Worm (Caenorhabditis elegans) whole organism, young adult: ENCODE results near the gene C26B9.6.
A peak's percentile ranks its signal among the peaks of the same experiment; 100 is the strongest.

Source experiments
- B0019.2 ChIP-seq: fragments of 200-800 bp; sonication (Bioruptor generic); conservative IDR thresholded peaks from 2 replicates; pipeline ENCODE4 v1.3.6; 2022; ENCODE audit warnings: missing genetic modification reagents, missing genetic modification characterization, missing compliant biosample characterization
- B0336.3 ChIP-seq: fragments of 200-800 bp; sonication (Bioruptor generic); IDR thresholded peaks from 2 replicates; pipeline ENCODE4 v1.3.6; 2022; ENCODE audit warnings: missing genetic modification characterization, missing compliant biosample characterization
- C17E4.6 ChIP-seq: fragments of 200-800 bp; sonication (Bioruptor generic); IDR thresholded peaks from 2 replicates; pipeline ENCODE4 v1.3.6; 2022; ENCODE audit warnings: missing genetic modification reagents, missing genetic modification characterization, missing compliant biosample characterization
- D2030.7 ChIP-seq: fragments of 200-800 bp; sonication (Bioruptor generic); IDR thresholded peaks from 2 replicates; pipeline ENCODE4 v1.3.6; 2022; ENCODE audit warnings: missing genetic modification reagents, missing genetic modification characterization, missing compliant biosample characterization
- Y95B8A.8 ChIP-seq: fragments of 200-800 bp; sonication (Bioruptor generic); IDR thresholded peaks from 2 replicates; pipeline ENCODE4 v1.3.6; 2022; ENCODE audit warnings: missing genetic modification reagents, missing genetic modification characterization, missing compliant biosample characterization
- akir-1 ChIP-seq: fragments of 200-800 bp; sonication (Bioruptor generic); optimal IDR thresholded peaks from 2 replicates; lab custom pipeline; 2018; ENCODE audit warnings: mild to moderate bottlenecking, missing genetic modification characterization, moderate library complexity, missing compliant biosample characterization
- ama-1 ChIP-seq, 3 experiments: fragments of 150-350 bp in 1 of 3; sonication (generic microtip) in 2 of 3; optimal IDR thresholded peaks; 2 replicates each; lab custom pipeline; 2014 to 2018; ENCODE audit warnings: missing biosample characterization in 2 of 3, missing genetic modification characterization in 2 of 3, missing genetic modification reagents in 2 of 3
- athp-1 ChIP-seq: sonication (generic microtip); optimal IDR thresholded peaks from 2 replicates; lab custom pipeline; 2017; ENCODE audit warnings: mild to moderate bottlenecking, missing genetic modification characterization, missing compliant biosample characterization
- attf-3 ChIP-seq: fragments of 200-800 bp; sonication (Bioruptor generic); conservative IDR thresholded peaks from 2 replicates; pipeline ENCODE4 v1.3.6; 2022; ENCODE audit warnings: missing genetic modification reagents, missing genetic modification characterization, missing compliant biosample characterization
- attf-5 ChIP-seq: fragments of 200-800 bp; sonication (Bioruptor generic); optimal IDR thresholded peaks from 2 replicates; lab custom pipeline; 2018; ENCODE audit warnings: mild to moderate bottlenecking, missing genetic modification characterization, missing compliant biosample characterization
- bed-1 ChIP-seq: fragments of 200-800 bp; sonication (Bioruptor generic); IDR thresholded peaks from 2 replicates; pipeline ENCODE4 v1.3.6; 2022; ENCODE audit warnings: missing genetic modification reagents, missing genetic modification characterization, missing compliant biosample characterization
- cebp-1 ChIP-seq, 2 experiments: fragments of 200-800 bp in 1 of 2; sonication (Bioruptor generic) in 1 of 2; sonication (generic microtip) in 1 of 2; IDR thresholded peaks in 1 of 2; optimal IDR thresholded peaks in 1 of 2; 2 replicates each; pipeline versions ENCODE4 v1.3.6 to Lab custom; 2017 to 2022; ENCODE audit warnings: missing compliant biosample characterization in 2 of 2, missing genetic modification characterization in 2 of 2, mild to moderate bottlenecking in 1 of 2, missing genetic modification reagents in 1 of 2, moderate library complexity in 1 of 2
- ceh-100 ChIP-seq: fragments of 200-800 bp; sonication (Bioruptor generic); IDR thresholded peaks from 2 replicates; pipeline ENCODE4 v1.3.6; 2022; ENCODE audit warnings: missing genetic modification reagents, missing genetic modification characterization, missing compliant biosample characterization
- ceh-79 ChIP-seq: sonication (generic microtip); optimal IDR thresholded peaks from 2 replicates; lab custom pipeline; 2017; ENCODE audit warnings: mild to moderate bottlenecking, missing genetic modification characterization, missing compliant biosample characterization
- ceh-91 ChIP-seq: fragments of 200-800 bp; sonication (Bioruptor generic); IDR thresholded peaks from 2 replicates; pipeline ENCODE4 v1.3.6; 2022; ENCODE audit warnings: missing genetic modification reagents, missing genetic modification characterization, missing compliant biosample characterization
- dpff-1 ChIP-seq: sonication (generic microtip); optimal IDR thresholded peaks from 2 replicates; lab custom pipeline; 2017; ENCODE audit warnings: mild to moderate bottlenecking, missing genetic modification characterization, missing compliant biosample characterization
- hmg-20 ChIP-seq: fragments of 200-800 bp; sonication (Bioruptor generic); IDR thresholded peaks from 2 replicates; pipeline ENCODE4 v1.3.6; 2022; ENCODE audit warnings: missing genetic modification reagents, missing genetic modification characterization, missing compliant biosample characterization
- lin-26 ChIP-seq: fragments of 200-800 bp; sonication (Bioruptor generic); IDR thresholded peaks from 2 replicates; pipeline ENCODE4 v1.3.6; 2022; ENCODE audit warnings: missing genetic modification reagents, missing genetic modification characterization, missing compliant biosample characterization
- lin-35 ChIP-seq, 3 experiments: fragments of 150-350 bp in 2 of 3; sonication (generic microtip) in 1 of 3; optimal IDR thresholded peaks; 2 replicates each; lab custom pipeline; 2014 to 2018; ENCODE audit warnings: missing biosample characterization in 3 of 3, missing genetic modification characterization in 3 of 3, missing genetic modification reagents in 3 of 3
- lin-40 ChIP-seq: sonication (generic microtip); optimal IDR thresholded peaks from 2 replicates; lab custom pipeline; 2016; ENCODE audit warnings: missing genetic modification characterization, mild to moderate bottlenecking, missing compliant biosample characterization, missing genotype, missing genetic modification reagents
- madf-6 ChIP-seq: fragments of 200-800 bp; sonication (Bioruptor generic); IDR thresholded peaks from 2 replicates; pipeline ENCODE4 v1.3.6; 2022; ENCODE audit warnings: missing genetic modification reagents, missing genetic modification characterization, missing compliant biosample characterization
- nfya-2 ChIP-seq: fragments of 200-800 bp; sonication (Bioruptor generic); IDR thresholded peaks from 2 replicates; pipeline ENCODE4 v1.3.6; 2022; ENCODE audit warnings: missing genetic modification reagents, missing genetic modification characterization, missing compliant biosample characterization
- nhr-120 ChIP-seq: fragments of 200-800 bp; sonication (Bioruptor generic); IDR thresholded peaks from 2 replicates; pipeline ENCODE4 v1.3.6; 2022; ENCODE audit warnings: missing genetic modification characterization, missing compliant biosample characterization
- nhr-80 ChIP-seq: sonication (generic microtip); optimal IDR thresholded peaks from 2 replicates; lab custom pipeline; 2016; ENCODE audit warnings: missing genetic modification characterization, missing compliant biosample characterization
- rcor-1 ChIP-seq: fragments of 200-800 bp; sonication (Bioruptor generic); IDR thresholded peaks from 2 replicates; pipeline ENCODE4 v1.3.6; 2022; ENCODE audit warnings: missing genetic modification reagents, missing genetic modification characterization, missing compliant biosample characterization
- sea-2 ChIP-seq: fragments of 200-800 bp; sonication (Bioruptor generic); IDR thresholded peaks from 2 replicates; pipeline ENCODE4 v1.3.6; 2022; ENCODE audit warnings: missing genetic modification characterization, missing compliant biosample characterization
- tbp1 ChIP-seq: fragments of 200-800 bp; sonication (Bioruptor generic); optimal IDR thresholded peaks from 2 replicates; lab custom pipeline; 2018; ENCODE audit warnings: mild to moderate bottlenecking, missing genetic modification characterization, missing compliant biosample characterization
- zfh-2 ChIP-seq: fragments of 200-800 bp; sonication (Bioruptor generic); conservative IDR thresholded peaks from 2 replicates; pipeline ENCODE4 v1.3.6; 2022; ENCODE audit warnings: missing genetic modification reagents, missing genetic modification characterization, missing compliant biosample characterization
- zim-3 ChIP-seq: sonication (generic microtip); optimal IDR thresholded peaks from 2 replicates; lab custom pipeline; 2017; ENCODE audit warnings: mild to moderate bottlenecking, missing genetic modification characterization, moderate library complexity, missing compliant biosample characterization
- ztf-22 ChIP-seq: fragments of 200-800 bp; sonication (Bioruptor generic); optimal IDR thresholded peaks from 2 replicates; lab custom pipeline; 2018; ENCODE audit warnings: mild to moderate bottlenecking, missing genetic modification characterization, moderate library complexity, missing compliant biosample characterization
- ztf-25 ChIP-seq: fragments of 200-800 bp; sonication (Bioruptor generic); IDR thresholded peaks from 2 replicates; pipeline ENCODE4 v1.3.6; 2022; ENCODE audit warnings: missing genetic modification reagents, missing genetic modification characterization, missing compliant biosample characterization
- ztf-6 ChIP-seq: fragments of 200-800 bp; sonication (Bioruptor generic); IDR thresholded peaks from 2 replicates; pipeline ENCODE4 v1.3.6; 2022; ENCODE audit warnings: missing genetic modification reagents, missing genetic modification characterization, missing compliant biosample characterization

Gene C26B9.6

DNA sequence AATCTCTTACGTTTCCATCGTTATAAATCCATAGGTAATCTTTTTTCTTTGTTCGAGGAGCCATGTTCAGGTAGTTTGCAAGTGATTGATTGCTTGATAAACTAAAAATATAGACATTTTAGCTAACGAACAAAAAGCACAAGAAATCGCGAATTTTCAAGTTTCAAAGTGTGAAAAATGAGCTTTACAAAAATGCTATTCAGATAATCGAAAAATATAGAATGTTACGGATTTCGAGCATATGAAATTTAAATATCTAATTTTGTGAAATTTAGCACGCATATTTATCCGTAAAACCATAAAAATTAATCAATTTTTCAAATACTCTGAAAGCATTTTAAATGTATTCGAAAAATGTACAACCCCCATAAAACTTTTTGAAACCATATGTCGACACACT, at the start of gene C26B9.6:
C26B9.6 (minus strand) TSS at position 101 of the 400 bp plus-strand sequence.
- TF ChIP-seq dpff-1 (tag; lab: Kevin White, UChicago) (no peak), B0336.3 (GFP tag; lab: Robert Waterston, UW) (no peak), nhr-120 (no peak), ceh-91 (GFP tag; lab: Robert Waterston, UW) (no peak), attf-5 (GFP tag; lab: Kevin White, UChicago) (no peak)

DNA sequence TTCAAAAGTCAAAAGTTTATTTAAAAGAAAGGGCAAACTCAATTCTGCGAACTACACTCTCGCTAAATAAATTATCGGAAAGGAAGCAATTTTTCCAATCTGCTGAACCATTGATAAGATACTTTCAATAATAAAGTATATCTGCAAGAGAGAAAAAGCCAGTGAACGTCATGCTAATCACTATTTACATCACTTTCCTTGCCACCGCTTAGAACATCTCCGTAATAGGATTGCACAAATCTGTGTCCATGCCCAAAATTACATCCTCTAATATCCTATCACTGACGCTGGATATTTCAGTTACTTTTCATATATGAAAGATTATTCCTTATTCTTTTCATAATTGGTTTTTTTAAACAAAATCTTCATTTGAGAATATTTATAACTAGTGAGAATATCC, 47.5 kb upstream of the C26B9.6 start:
- TF ChIP-seq ceh-91 (GFP tag; lab: Robert Waterston, UW): no peak
- no peak for TF ChIP-seq lin-35 (GFP tag; optimal IDR thresholded peaks at IDR 0.05; lab: Kevin White, UChicago)
- no peak for TF ChIP-seq sea-2 (GFP tag; lab: Robert Waterston, UW)
- TF ChIP-seq attf-3 (GFP tag; lab: Robert Waterston, UW): no peak
- no peak for TF ChIP-seq nhr-120
- no peak for TF ChIP-seq lin-26 (GFP tag; lab: Robert Waterston, UW)
- no peak for TF ChIP-seq B0019.2 (GFP tag; lab: Robert Waterston, UW)
- TF ChIP-seq Y95B8A.8: no peak
- TF ChIP-seq ztf-6 (GFP tag; lab: Robert Waterston, UW): no peak
- TF ChIP-seq ceh-100 (GFP tag; lab: Robert Waterston, UW): no peak
- no peak for TF ChIP-seq zfh-2 (GFP tag; lab: Robert Waterston, UW)
- TF ChIP-seq zim-3 (tag; lab: Kevin White, UChicago): no peak
- TF ChIP-seq madf-6 (GFP tag; lab: Robert Waterston, UW): no peak
- TF ChIP-seq bed-1 (GFP tag; lab: Robert Waterston, UW): no peak
- TF ChIP-seq ztf-25: no peak
- no peak for TF ChIP-seq hmg-20 (GFP tag; lab: Robert Waterston, UW)
- no peak for TF ChIP-seq ceh-79 (tag; lab: Kevin White, UChicago)
- TF ChIP-seq athp-1 (tag; lab: Kevin White, UChicago): no peak
- no peak for TF ChIP-seq ama-1 (optimal IDR thresholded peaks at IDR 0.05; lab: Kevin White, UChicago)
- TF ChIP-seq ama-1 (GFP tag; optimal IDR thresholded peaks at IDR 0.05; lab: Kevin White, UChicago): no peak

DNA sequence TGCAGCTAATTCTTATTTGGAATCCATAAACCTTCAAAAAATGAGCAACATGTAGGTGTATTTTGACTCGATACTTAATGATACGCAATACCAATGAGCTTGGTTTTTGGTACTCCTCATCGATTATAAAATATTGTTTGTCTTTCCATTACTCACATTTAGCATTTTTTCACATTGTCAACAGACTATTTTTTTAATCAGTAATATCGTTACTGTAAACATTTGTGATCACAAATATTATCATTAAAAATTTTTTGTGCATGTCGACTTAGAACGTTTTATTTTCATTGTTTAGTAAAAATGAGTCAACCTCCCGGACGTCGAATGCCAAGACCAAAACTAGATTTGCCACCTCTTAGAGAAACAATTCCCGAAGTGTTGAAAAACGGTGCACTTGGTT, 42.0 kb upstream of the C26B9.6 start, which contains the start of gene sek-5:
sek-5 (plus strand) TSS at position 301 of the 400 bp plus-strand sequence.
- TF ChIP-seq nfya-2 (GFP tag; lab: Robert Waterston, UW) (no peak), rcor-1 (GFP tag; lab: Robert Waterston, UW) (no peak), lin-26 (GFP tag; lab: Robert Waterston, UW) (no peak), akir-1 (GFP tag; lab: Kevin White, UChicago) (no peak), lin-40 (tag; lab: Kevin White, UChicago) (no peak), bed-1 (GFP tag; lab: Robert Waterston, UW) (no peak), nhr-120 (no peak), tbp1 (GFP tag; lab: Kevin White, UChicago) (no peak), ztf-22 (no peak), C17E4.6 (GFP tag; lab: Robert Waterston, UW) (no peak)

DNA sequence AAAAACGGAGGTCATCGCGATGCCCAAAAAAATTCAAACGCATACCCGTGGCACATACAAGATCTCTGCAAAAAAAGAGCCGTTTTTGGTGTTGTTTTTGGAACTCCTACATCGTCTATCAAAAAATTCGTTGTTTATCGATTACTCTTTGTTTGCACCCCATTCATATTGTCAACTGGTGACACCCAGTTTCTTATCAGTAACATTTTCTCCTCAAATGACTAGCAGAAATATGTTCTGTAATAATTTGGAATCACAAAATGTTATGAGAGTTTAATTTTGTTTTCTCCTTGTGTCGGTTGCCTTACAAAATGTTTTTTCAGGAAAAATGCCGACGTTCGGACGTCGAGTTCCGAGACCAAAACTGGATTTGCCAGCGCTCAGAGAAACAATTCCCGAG, 39.5 kb upstream of the C26B9.6 start, which contains the start of gene sek-4:
sek-4 (plus strand) TSS at position 318 of the 400 bp plus-strand sequence.
- TF ChIP-seq D2030.7 (GFP tag; lab: Robert Waterston, UW) (no peak), nhr-80 (tag; lab: Kevin White, UChicago) (peak; percentile 57)

DNA sequence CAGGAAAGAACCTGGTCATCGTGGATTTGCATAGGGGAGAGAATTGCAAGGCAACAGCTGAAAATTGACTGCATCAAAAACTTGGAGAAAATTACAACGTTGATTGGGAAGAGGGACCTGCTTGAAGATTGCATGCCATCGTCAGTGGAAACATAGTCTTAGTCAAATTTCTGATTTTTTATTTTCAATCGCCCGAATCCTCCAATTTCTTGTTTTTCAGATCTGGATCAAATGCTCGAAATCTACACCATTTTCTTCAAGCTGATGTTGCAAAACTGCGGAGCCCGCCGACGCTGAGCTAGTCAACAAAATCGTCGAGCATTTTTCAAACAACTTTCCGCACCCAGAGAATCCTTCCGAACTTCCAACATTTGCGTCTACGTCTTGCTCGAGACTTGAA, 38.3 kb upstream of the C26B9.6 start:
- TF ChIP-seq cebp-1 (GFP tag; IDR thresholded peaks at IDR 0.05; lab: Robert Waterston, UW): no peak
- TF ChIP-seq cebp-1 (tag; optimal IDR thresholded peaks at IDR 0.05; lab: Kevin White, UChicago): no peak
